Worm (Caenorhabditis elegans) whole organism, late embryonic: ENCODE data around the gene taco-1.

Experiments
- ama-1 ChIP-seq: fragments of 150-350 bp; optimal IDR thresholded peaks from 2 replicates; lab custom pipeline; 2014
- ceh-34 ChIP-seq: sonication (generic microtip); optimal IDR thresholded peaks from 2 replicates; lab custom pipeline; 2016; ENCODE audit warnings: mild to moderate bottlenecking, missing genetic modification characterization, missing compliant biosample characterization
- dve-1 ChIP-seq: sonication (generic microtip); optimal IDR thresholded peaks from 2 replicates; lab custom pipeline; 2017; ENCODE audit warnings: antibody characterized with exemption, mild to moderate bottlenecking, missing genetic modification characterization, missing compliant biosample characterization
- elt-2 ChIP-seq: sonication (generic microtip); optimal IDR thresholded peaks from 2 replicates; lab custom pipeline; 2016; ENCODE audit warnings: missing genetic modification reagents, missing genetic modification characterization, missing compliant biosample characterization
- ets-4 ChIP-seq: sonication (generic microtip); optimal IDR thresholded peaks from 2 replicates; lab custom pipeline; 2016; ENCODE audit warnings: missing genetic modification characterization, missing compliant biosample characterization
- nhr-11 ChIP-seq: fragments of 150-350 bp; optimal IDR thresholded peaks from 2 replicates; lab custom pipeline; 2014; ENCODE audit warnings: missing biosample characterization, missing genetic modification characterization
- pha-2 ChIP-seq: sonication (generic microtip); optimal IDR thresholded peaks from 2 replicates; lab custom pipeline; 2017; ENCODE audit warnings: mild to moderate bottlenecking, missing genetic modification characterization, missing compliant biosample characterization
- sox-2 ChIP-seq: fragments of 200-800 bp; sonication (Bioruptor generic); IDR thresholded peaks from 2 replicates; pipeline ENCODE4 v1.3.6; 2022; ENCODE audit warnings: missing genetic modification reagents, missing genetic modification characterization, missing compliant biosample characterization
- tbx-2 ChIP-seq: sonication (generic microtip); optimal IDR thresholded peaks from 2 replicates; lab custom pipeline; 2016; ENCODE audit warnings: missing genetic modification characterization, missing compliant biosample characterization

DNA sequence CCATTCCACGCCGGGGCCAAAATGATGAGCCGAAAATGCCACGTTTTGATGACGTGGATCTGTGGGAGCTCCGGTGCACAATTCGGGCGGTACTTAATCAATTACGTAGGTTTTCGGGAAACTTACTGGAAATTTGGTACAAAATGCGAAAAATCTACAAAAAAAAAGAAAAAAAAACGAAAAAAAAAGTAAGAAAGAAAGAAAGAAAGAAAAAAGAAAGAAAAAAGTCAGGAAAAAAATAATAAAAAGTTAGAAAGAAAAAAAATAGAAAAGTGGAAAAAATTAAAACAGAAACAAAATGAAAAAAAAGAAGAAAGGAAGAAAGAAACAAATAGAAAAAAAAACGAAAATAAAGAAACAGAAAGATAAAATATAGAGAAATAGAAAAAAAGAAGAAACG is 29.0 kb downstream of the taco-1 start:
- no peak for TF ChIP-seq ets-4 (tag; lab: Kevin White, UChicago)
- no peak for TF ChIP-seq sox-2 (GFP tag; lab: Robert Waterston, UW)
- no peak for TF ChIP-seq elt-2 (tag; lab: Kevin White, UChicago)
- TF ChIP-seq ceh-34 (tag; lab: Kevin White, UChicago): no peak
- TF ChIP-seq nhr-11 (tag; lab: Kevin White, UChicago): no peak
- TF ChIP-seq ama-1 (lab: Kevin White, UChicago): no peak
- TF ChIP-seq dve-1 (tag; lab: Kevin White, UChicago): no peak
- no peak for TF ChIP-seq pha-2
- TF ChIP-seq tbx-2 (tag; lab: Kevin White, UChicago): no peak
